Fruit fly (Drosophila melanogaster): ENCODE data around the gene CG33673.

The CG33673 gene

dm6 chr2L:1946628-1947027 lies at the start of gene CG33673:
CG33673 (minus strand) TSS chr2L:1946728.
- TF ChIP-seq CG14655 (GFP tag; optimal IDR thresholded peaks at IDR 0.05), result no peak
- no peak for TF ChIP-seq CG10348 (GFP tag; IDR thresholded peaks at IDR 0.05)
- no peak for TF ChIP-seq CG8159 (tag; optimal IDR thresholded peaks at IDR 0.05)
- TF ChIP-seq CG32121 (GFP tag; IDR thresholded peaks at IDR 0.05), result no peak
- TF ChIP-seq CG9948 (tag; optimal IDR thresholded peaks at IDR 0.05), result no peak
- no peak for TF ChIP-seq Pif1A (GFP tag; optimal IDR thresholded peaks at IDR 0.05)
- TF ChIP-seq rn (GFP tag; IDR thresholded peaks at IDR 0.05), result no peak
- no peak for TF ChIP-seq Ets98B (GFP tag; IDR thresholded peaks at IDR 0.05)
- no peak for TF ChIP-seq CG34367 (tag; optimal IDR thresholded peaks at IDR 0.05)
- no peak for TF ChIP-seq gl (tag; optimal IDR thresholded peaks at IDR 0.05)
- no peak for TF ChIP-seq CG13204 (GFP tag; optimal IDR thresholded peaks at IDR 0.05)

dm6 chr2L:1992060-1992459 lies 45.5 kb upstream of the CG33673 start, which contains the start of gene Obp22a:
Obp22a (minus strand) TSS chr2L:1992160.
- no peak for TF ChIP-seq CG14655 (GFP tag; optimal IDR thresholded peaks at IDR 0.05)

- TF ChIP-seq Snoo (tag; optimal IDR thresholded peaks at IDR 0.05) (no peak), CG15710 (tag; optimal IDR thresholded peaks at IDR 0.05) (no peak), CG34367 (tag; optimal IDR thresholded peaks at IDR 0.05) (no peak), EcR (GFP tag; optimal IDR thresholded peaks at IDR 0.05) (peak; percentile 57), Pif1A (GFP tag; optimal IDR thresholded peaks at IDR 0.05) (no peak), D1 (tag; optimal IDR thresholded peaks at IDR 0.05) (no peak), CG12605 (GFP tag; IDR thresholded peaks at IDR 0.05) (0 out of 2 replicates have a peak, but pooled peaks have one; percentile 14), CG14655 (GFP tag; optimal IDR thresholded peaks at IDR 0.05) (no peak), CG32121 (GFP tag; IDR thresholded peaks at IDR 0.05) (no peak), CG9948 (tag; optimal IDR thresholded peaks at IDR 0.05) (no peak), Ets98B (GFP tag; IDR thresholded peaks at IDR 0.05) (no peak)
Observed at dm6 chr2L:1989278-1989918, 42.9 kb upstream of the CG33673 start.

- TF ChIP-seq CG12605 (GFP tag; IDR thresholded peaks at IDR 0.05), result 0 out of 2 replicates have a peak, but pooled peaks have one; percentile 33
- no peak for TF ChIP-seq rn (GFP tag; IDR thresholded peaks at IDR 0.05)
- TF ChIP-seq CG17806 (tag; optimal IDR thresholded peaks at IDR 0.05), result no peak
- no peak for TF ChIP-seq Ets98B (GFP tag; IDR thresholded peaks at IDR 0.05)
- TF ChIP-seq D1 (tag; optimal IDR thresholded peaks at IDR 0.05), result no peak
Observed at dm6 chr2L:1988192-1988561, 41.6 kb upstream of the CG33673 start, which contains the start of gene Npc2a. Npc2a (plus strand) TSS chr2L:1988290.

dm6 chr2L:1987434-1988191 lies 41.1 kb upstream of the CG33673 start, which contains the start of gene Got2:
Got2 (minus strand) TSS chr2L:1987758.
- TF ChIP-seq CG15710 (tag; optimal IDR thresholded peaks at IDR 0.05) (peak; percentile 34), CG4496 (GFP tag; IDR thresholded peaks at IDR 0.05) (peak; percentile 64; the same call in 2 of the 3 replicates), CG32121 (GFP tag; IDR thresholded peaks at IDR 0.05) (peak; percentile 48; the same call in 1 of the 2 replicates), CG14655 (GFP tag; optimal IDR thresholded peaks at IDR 0.05) (peak; percentile 34), Pif1B (GFP tag; optimal IDR thresholded peaks at IDR 0.05) (peak; percentile 9), CG9948 (tag; optimal IDR thresholded peaks at IDR 0.05) (no peak), EcR (GFP tag; optimal IDR thresholded peaks at IDR 0.05) (peak; percentile 86), CG12605 (GFP tag; IDR thresholded peaks at IDR 0.05) (no peak), gl (tag; optimal IDR thresholded peaks at IDR 0.05) (peak; percentile 33), CG10348 (GFP tag; IDR thresholded peaks at IDR 0.05) (0 out of 2 replicates have a peak, but pooled peaks have one; percentile 12)

- TF ChIP-seq CG8301 (tag; optimal IDR thresholded peaks at IDR 0.05) (peak; percentile 43), CG12605 (GFP tag; IDR thresholded peaks at IDR 0.05) (no peak), CG8159 (tag; optimal IDR thresholded peaks at IDR 0.05) (peak; percentile 63), CG15710 (tag; optimal IDR thresholded peaks at IDR 0.05) (peak; percentile 40), CG4496 (GFP tag; IDR thresholded peaks at IDR 0.05) (peak; percentile 70; the same call in 2 of the 3 replicates), Snoo (tag; optimal IDR thresholded peaks at IDR 0.05) (peak; percentile 49), gl (tag; optimal IDR thresholded peaks at IDR 0.05) (no peak), fd96Ca (GFP tag; IDR thresholded peaks at IDR 0.05) (peak; percentile 30; the same call in 1 of the 3 replicates), CG9948 (tag; optimal IDR thresholded peaks at IDR 0.05) (peak; percentile 1), CG32121 (GFP tag; IDR thresholded peaks at IDR 0.05) (no peak; the same call in 1 of the 2 replicates), Ets98B (GFP tag; IDR thresholded peaks at IDR 0.05) (peak; percentile 59; the same call in 1 of the 2 replicates), CG17806 (tag; optimal IDR thresholded peaks at IDR 0.05) (peak; percentile 32), CG34367 (tag; optimal IDR thresholded peaks at IDR 0.05) (peak; percentile 8)
Observed at dm6 chr2L:1986343-1987280, 40.1 kb upstream of the CG33673 start.

Data from whole organism, pupa.